Fruit fly (Drosophila melanogaster): ENCODE data around the gene CG46313.

dm6 chr3R:27005338-27005737 lies 27.0 kb downstream of the CG46313 start, which contains the start of gene CG6296:
- TF ChIP-seq CTCF (optimal IDR thresholded peaks at IDR 0.05) (no peak), CG8478 (optimal IDR thresholded peaks at IDR 0.05) (no peak)
